Worm (Caenorhabditis elegans) whole organism, mixed stage, embryonic: ENCODE data around the gene egl-38.

Experiments
- blmp-1 ChIP-seq: fragments of 150-350 bp; optimal IDR thresholded peaks from 2 replicates; lab custom pipeline; 2014; ENCODE audit warnings: missing biosample characterization, missing genetic modification characterization
- ces-1 ChIP-seq: fragments of 150-350 bp; optimal IDR thresholded peaks from 2 replicates; lab custom pipeline; 2014; ENCODE audit warnings: missing biosample characterization, missing genetic modification reagents, missing genetic modification characterization
- flh-1 ChIP-seq: fragments of 200-800 bp; sonication (Bioruptor generic); optimal IDR thresholded peaks from 2 replicates; lab custom pipeline; 2018; ENCODE audit warnings: mild to moderate bottlenecking, missing genetic modification characterization, moderate library complexity, missing compliant biosample characterization
- lin-13 ChIP-seq: fragments of 150-350 bp; optimal IDR thresholded peaks from 2 replicates; lab custom pipeline; 2014; ENCODE audit warnings: missing biosample characterization, missing genetic modification characterization
- lin-32 ChIP-seq: fragments of 200-800 bp; sonication (Bioruptor generic); optimal IDR thresholded peaks from 2 replicates; lab custom pipeline; 2018; ENCODE audit warnings: mild to moderate bottlenecking, missing genetic modification characterization, missing compliant biosample characterization
- lsy-2 ChIP-seq: fragments of 150-350 bp; optimal IDR thresholded peaks from 2 replicates; lab custom pipeline; 2014; ENCODE audit warnings: missing biosample characterization, missing genetic modification characterization
- nhr-237 ChIP-seq: fragments of 150-350 bp; optimal IDR thresholded peaks from 2 replicates; lab custom pipeline; 2014; ENCODE audit warnings: missing biosample characterization, missing genetic modification characterization
- nhr-28 ChIP-seq: fragments of 150-350 bp; optimal IDR thresholded peaks from 2 replicates; lab custom pipeline; 2014; ENCODE audit warnings: missing biosample characterization, missing genetic modification characterization
- pha-4 ChIP-seq: fragments of 150-350 bp; optimal IDR thresholded peaks from 2 replicates; lab custom pipeline; 2018; ENCODE audit warnings: missing biosample characterization, missing genetic modification reagents, missing genetic modification characterization
- snpc-4 ChIP-seq: fragments of 150-350 bp; optimal IDR thresholded peaks from 2 replicates; lab custom pipeline; 2014; ENCODE audit warnings: missing biosample characterization, missing genetic modification characterization
- unc-39 ChIP-seq: fragments of 150-350 bp; optimal IDR thresholded peaks from 2 replicates; lab custom pipeline; 2014; ENCODE audit warnings: missing biosample characterization, missing genetic modification characterization
- unc-62 ChIP-seq: fragments of 150-350 bp; optimal IDR thresholded peaks from 2 replicates; lab custom pipeline; 2014; ENCODE audit warnings: missing biosample characterization, missing genetic modification reagents, missing genetic modification characterization

- TF ChIP-seq lin-13 (tag; lab: Kevin White, UChicago) (no peak), lin-32 (GFP tag; lab: Kevin White, UChicago) (no peak), lsy-2 (tag; lab: Kevin White, UChicago) (peak; percentile 75), ces-1 (GFP tag; lab: Kevin White, UChicago) (peak; percentile 60), pha-4 (tag; lab: Kevin White, UChicago) (peak; percentile 44), nhr-28 (tag; lab: Kevin White, UChicago) (no peak), snpc-4 (tag; lab: Kevin White, UChicago) (no peak), unc-39 (no peak), flh-1 (GFP tag; lab: Kevin White, UChicago) (no peak), nhr-237 (tag; lab: Kevin White, UChicago) (peak; percentile 65), unc-62 (GFP tag; lab: Kevin White, UChicago) (peak; percentile 20), blmp-1 (tag; lab: Kevin White, UChicago) (no peak)
Measured at ce11 chrIV:10085401-10086187, 24.7 kb downstream of the egl-38 start, which contains the start of the genes col-2 and ndc-80.
